Worm (Caenorhabditis elegans) whole organism, L3 larva: Measurements from ENCODE around the gene try-8.

Experiments
- aly-2 ChIP-seq: fragments of 150-350 bp; optimal IDR thresholded peaks from 2 replicates; lab custom pipeline; 2014; ENCODE audit warnings: missing biosample characterization, missing genetic modification characterization
- ama-1 ChIP-seq: fragments of 150-350 bp; optimal IDR thresholded peaks from 2 replicates; lab custom pipeline; 2018
- ceh-16 ChIP-seq: sonication (generic microtip); optimal IDR thresholded peaks from 2 replicates; lab custom pipeline; 2017; ENCODE audit warnings: missing biosample characterization, missing genetic modification characterization
- ceh-28 ChIP-seq: fragments of 150-350 bp; optimal IDR thresholded peaks from 2 replicates; lab custom pipeline; 2014; ENCODE audit warnings: missing biosample characterization, missing genetic modification reagents, missing genetic modification characterization
- ceh-82 ChIP-seq: fragments of 150-350 bp; optimal IDR thresholded peaks from 2 replicates; lab custom pipeline; 2014; ENCODE audit warnings: missing biosample characterization, missing genetic modification characterization
- ceh-9 ChIP-seq: sonication (generic microtip); optimal IDR thresholded peaks from 2 replicates; lab custom pipeline; 2018; ENCODE audit warnings: missing biosample characterization, missing genetic modification characterization
- daf-12 ChIP-seq: fragments of 150-350 bp; optimal IDR thresholded peaks from 2 replicates; lab custom pipeline; 2014; ENCODE audit warnings: missing biosample characterization, missing genetic modification reagents, missing genetic modification characterization
- egl-27 ChIP-seq: sonication (generic microtip); optimal IDR thresholded peaks from 4 replicates; lab custom pipeline; 2017; ENCODE audit warnings: missing biosample characterization, missing genetic modification reagents, missing genetic modification characterization
- elt-1 ChIP-seq: fragments of 150-350 bp; optimal IDR thresholded peaks from 2 replicates; lab custom pipeline; 2014; ENCODE audit warnings: missing biosample characterization, missing genetic modification characterization
- elt-2 ChIP-seq: sonication (generic microtip); optimal IDR thresholded peaks from 2 replicates; lab custom pipeline; 2016; ENCODE audit warnings: missing genetic modification reagents, mild to moderate bottlenecking, missing genetic modification characterization, missing compliant biosample characterization
- elt-3 ChIP-seq, 3 experiments: fragments of 150-350 bp in 1 of 3; sonication (generic microtip) in 2 of 3; optimal IDR thresholded peaks; 2 replicates in 2 of 3; 4 replicates in 1 of 3; lab custom pipeline; 2014 to 2017; ENCODE audit warnings: missing biosample characterization in 3 of 3, missing genetic modification characterization in 3 of 3
- eor-1 ChIP-seq, 2 experiments: fragments of 150-350 bp; optimal IDR thresholded peaks; 2 replicates each; lab custom pipeline; 2014 to 2018; ENCODE audit warnings: missing biosample characterization in 2 of 2, missing genetic modification characterization in 2 of 2
- fkh-10 ChIP-seq: sonication (generic microtip); optimal IDR thresholded peaks from 2 replicates; lab custom pipeline; 2017; ENCODE audit warnings: missing biosample characterization, missing genetic modification reagents, missing genetic modification characterization
- fkh-2 ChIP-seq: fragments of 150-350 bp; optimal IDR thresholded peaks from 2 replicates; lab custom pipeline; 2014; ENCODE audit warnings: missing biosample characterization, missing genetic modification reagents, missing genetic modification characterization
- fos-1 ChIP-seq: fragments of 150-350 bp; optimal IDR thresholded peaks from 2 replicates; lab custom pipeline; 2014; ENCODE audit warnings: missing biosample characterization, missing genetic modification characterization
- jun-1 ChIP-seq: fragments of 150-350 bp; optimal IDR thresholded peaks from 2 replicates; lab custom pipeline; 2014; ENCODE audit warnings: missing biosample characterization, missing genetic modification reagents, missing genetic modification characterization
- lin-15B ChIP-seq: fragments of 150-350 bp; optimal IDR thresholded peaks from 2 replicates; lab custom pipeline; 2014; ENCODE audit warnings: missing biosample characterization, missing genetic modification characterization
- lin-39 ChIP-seq: fragments of 150-350 bp; optimal IDR thresholded peaks from 2 replicates; lab custom pipeline; 2018; ENCODE audit warnings: missing biosample characterization, missing genetic modification reagents, missing genetic modification characterization
- lsy-12 ChIP-seq: sonication (generic microtip); optimal IDR thresholded peaks from 2 replicates; lab custom pipeline; 2016; ENCODE audit warnings: mild to moderate bottlenecking, missing genetic modification characterization, missing compliant biosample characterization
- mdl-1 ChIP-seq: fragments of 150-350 bp; optimal IDR thresholded peaks from 2 replicates; lab custom pipeline; 2014; ENCODE audit warnings: missing biosample characterization, missing genetic modification characterization
- mml-1 ChIP-seq: fragments of 150-350 bp; sonication (generic microtip); optimal IDR thresholded peaks from 3 replicates; lab custom pipeline; 2014; ENCODE audit warnings: missing biosample characterization, missing genetic modification characterization
- nfya-1 ChIP-seq: sonication (generic microtip); optimal IDR thresholded peaks from 2 replicates; lab custom pipeline; 2017; ENCODE audit warnings: missing genetic modification characterization, mild to moderate bottlenecking, missing compliant biosample characterization, antibody characterized with exemption, moderate library complexity; ENCODE audit not compliant: insufficient read depth
- nhr-11 ChIP-seq: fragments of 150-350 bp; optimal IDR thresholded peaks from 2 replicates; lab custom pipeline; 2014; ENCODE audit warnings: missing biosample characterization, missing genetic modification characterization
- nhr-12 ChIP-seq: fragments of 150-350 bp; optimal IDR thresholded peaks from 2 replicates; lab custom pipeline; 2014; ENCODE audit warnings: missing biosample characterization, missing genetic modification characterization
- nhr-23 ChIP-seq: fragments of 150-350 bp; optimal IDR thresholded peaks from 2 replicates; lab custom pipeline; 2014; ENCODE audit warnings: missing biosample characterization, missing genetic modification reagents, missing genetic modification characterization
- nhr-237 ChIP-seq: fragments of 150-350 bp; optimal IDR thresholded peaks from 2 replicates; lab custom pipeline; 2014; ENCODE audit warnings: missing biosample characterization, missing genetic modification characterization
- nhr-25 ChIP-seq: sonication (generic microtip); optimal IDR thresholded peaks from 2 replicates; lab custom pipeline; 2017; ENCODE audit warnings: missing biosample characterization, missing genetic modification characterization
- nhr-28 ChIP-seq: fragments of 150-350 bp; optimal IDR thresholded peaks from 2 replicates; lab custom pipeline; 2014; ENCODE audit warnings: missing biosample characterization, missing genetic modification characterization
- nhr-43 ChIP-seq: sonication (generic microtip); optimal IDR thresholded peaks from 2 replicates; lab custom pipeline; 2016; ENCODE audit warnings: mild to moderate bottlenecking, missing genetic modification characterization, missing compliant biosample characterization; ENCODE audit not compliant: poor library complexity, severe bottlenecking
- pqm-1 ChIP-seq: fragments of 150-350 bp; optimal IDR thresholded peaks from 2 replicates; lab custom pipeline; 2017; ENCODE audit warnings: missing biosample characterization, missing genetic modification characterization, inconsistent platforms
- skn-1 ChIP-seq: fragments of 150-350 bp; optimal IDR thresholded peaks from 2 replicates; lab custom pipeline; 2014; ENCODE audit warnings: missing biosample characterization, missing genetic modification characterization
- snpc-4 ChIP-seq: fragments of 150-350 bp; optimal IDR thresholded peaks from 2 replicates; lab custom pipeline; 2014; ENCODE audit warnings: missing biosample characterization, missing genetic modification characterization
- tbx-2 ChIP-seq: sonication (generic microtip); optimal IDR thresholded peaks from 2 replicates; lab custom pipeline; 2016; ENCODE audit warnings: mild to moderate bottlenecking, missing genetic modification characterization, missing compliant biosample characterization
- unc-39 ChIP-seq: sonication (generic microtip); optimal IDR thresholded peaks from 4 replicates; lab custom pipeline; 2017; ENCODE audit warnings: missing biosample characterization, missing genetic modification characterization
- ztf-11 ChIP-seq: fragments of 150-350 bp; optimal IDR thresholded peaks from 2 replicates; lab custom pipeline; 2014; ENCODE audit warnings: missing biosample characterization, missing genetic modification characterization
- ztf-4 ChIP-seq: fragments of 150-350 bp; optimal IDR thresholded peaks from 2 replicates; lab custom pipeline; 2014; ENCODE audit warnings: missing biosample characterization, missing genetic modification characterization

The try-8 gene

ce11 chrV:7454236-7454635 is at the start of gene try-8:
Gene try-8, minus strand, starts transcription at chrV:7454336.
- no peak for TF ChIP-seq mdl-1
- TF ChIP-seq unc-39 (tag; lab: Kevin White, UChicago), result no peak
- no peak for TF ChIP-seq lin-39 (tag; lab: Kevin White, UChicago)
- TF ChIP-seq fkh-2, result no peak
- TF ChIP-seq elt-3 (tag; optimal IDR thresholded peaks at IDR 0.05; lab: Kevin White, UChicago), result no peak
- no peak for TF ChIP-seq nhr-43 (tag; lab: Kevin White, UChicago)
- TF ChIP-seq skn-1, result no peak
- TF ChIP-seq ceh-28 (tag; lab: Kevin White, UChicago), result no peak
- no peak for TF ChIP-seq eor-1 (tag; optimal IDR thresholded peaks at IDR 0.05; lab: Kevin White, UChicago)
- TF ChIP-seq tbx-2 (tag; lab: Kevin White, UChicago), result no peak
- no peak for TF ChIP-seq ceh-9 (tag; lab: Kevin White, UChicago)
- TF ChIP-seq elt-1, result no peak
- TF ChIP-seq ztf-11 (tag; lab: Kevin White, UChicago), result no peak
- TF ChIP-seq jun-1 (tag; lab: Kevin White, UChicago), result no peak
- no peak for TF ChIP-seq daf-12 (tag; lab: Kevin White, UChicago)
- TF ChIP-seq nhr-12, result no peak
- TF ChIP-seq ztf-4, result no peak
- TF ChIP-seq elt-2 (tag; lab: Kevin White, UChicago), result no peak
- TF ChIP-seq nhr-237 (tag; lab: Kevin White, UChicago), result no peak

- no peak for TF ChIP-seq lsy-12 (tag; lab: Kevin White, UChicago)
- no peak for TF ChIP-seq mml-1 (tag; lab: Kevin White, UChicago)
- TF ChIP-seq ceh-28 (tag; lab: Kevin White, UChicago), result no peak
- no peak for TF ChIP-seq elt-2 (tag; lab: Kevin White, UChicago)
- no peak for TF ChIP-seq daf-12 (tag; lab: Kevin White, UChicago)
- no peak for TF ChIP-seq ceh-82
- TF ChIP-seq ama-1 (lab: Kevin White, UChicago), result no peak
- no peak for TF ChIP-seq nhr-25 (tag; lab: Kevin White, UChicago)
- no peak for TF ChIP-seq fkh-2
- TF ChIP-seq pqm-1, result no peak
- TF ChIP-seq unc-39 (tag; lab: Kevin White, UChicago), result no peak
- TF ChIP-seq, all 47 proteins: peak for 0
Observed at ce11 chrV:7501194-7501593, 47.1 kb upstream of the try-8 start.

- TF ChIP-seq elt-3 (tag; optimal IDR thresholded peaks at IDR 0.05; lab: Kevin White, UChicago) (no peak), unc-39 (tag; lab: Kevin White, UChicago) (no peak)
- TF ChIP-seq, all 47 proteins: peak for 0
Observed at ce11 chrV:7497440-7497839, 43.3 kb upstream of the try-8 start, which contains the start of gene srh-79. Gene srh-79, plus strand, starts transcription at chrV:7497740.

- no peak for TF ChIP-seq nhr-11 (tag; lab: Kevin White, UChicago)
- TF ChIP-seq mml-1 (tag; lab: Kevin White, UChicago), result no peak
- TF ChIP-seq snpc-4 (tag; lab: Kevin White, UChicago), result no peak
- TF ChIP-seq mdl-1, result no peak
- TF ChIP-seq egl-27 (tag; lab: Kevin White, UChicago), result no peak
- TF ChIP-seq fkh-10 (GFP tag; lab: Kevin White, UChicago), result no peak
- no peak for TF ChIP-seq nfya-1 (tag; lab: Kevin White, UChicago)
- no peak for TF ChIP-seq aly-2 (tag; lab: Kevin White, UChicago)
- no peak for TF ChIP-seq ceh-28 (tag; lab: Kevin White, UChicago)
- no peak for TF ChIP-seq lin-15B (tag; lab: Kevin White, UChicago)
- TF ChIP-seq pqm-1, result no peak
- TF ChIP-seq daf-12 (tag; lab: Kevin White, UChicago), result no peak
- no peak for TF ChIP-seq nhr-23
- no peak for TF ChIP-seq ztf-11 (tag; lab: Kevin White, UChicago)
Observed at ce11 chrV:7495189-7495588, 41.1 kb upstream of the try-8 start, which contains the start of gene srbc-11. Gene srbc-11, minus strand, starts transcription at chrV:7495289.

- no peak for TF ChIP-seq ztf-4
- no peak for TF ChIP-seq fos-1
- TF ChIP-seq nhr-23, result no peak
- no peak for TF ChIP-seq nhr-28 (tag; lab: Kevin White, UChicago)
- no peak for TF ChIP-seq tbx-2 (tag; lab: Kevin White, UChicago)
- no peak for TF ChIP-seq eor-1 (tag; optimal IDR thresholded peaks at IDR 0.05; lab: Kevin White, UChicago)
- TF ChIP-seq ceh-16 (tag; lab: Kevin White, UChicago), result no peak
- TF ChIP-seq mml-1 (tag; lab: Kevin White, UChicago), result no peak
Observed at ce11 chrV:7492924-7493323, 38.8 kb upstream of the try-8 start, which contains the start of gene srbc-10. Gene srbc-10, minus strand, starts transcription at chrV:7493024.
